Worm (Caenorhabditis elegans) whole organism, L2 larva: ENCODE results near the gene C02E7.7.

ENCODE experiments used
- C34F6.9 ChIP-seq: fragments of 150-350 bp; optimal IDR thresholded peaks from 2 replicates; lab custom pipeline; 2014; ENCODE audit warnings: missing biosample characterization, missing genetic modification characterization
- F13H6.1 ChIP-seq: sonication (generic microtip); optimal IDR thresholded peaks from 2 replicates; lab custom pipeline; 2016; ENCODE audit warnings: missing genetic modification characterization, missing compliant biosample characterization
- R02D3.7 ChIP-seq: fragments of 150-350 bp; optimal IDR thresholded peaks from 2 replicates; lab custom pipeline; 2014; ENCODE audit warnings: missing biosample characterization, missing genetic modification characterization
- Y55F3AM.14 ChIP-seq: fragments of 200-800 bp; sonication (Bioruptor generic); optimal IDR thresholded peaks from 2 replicates; lab custom pipeline; 2018; ENCODE audit warnings: mild to moderate bottlenecking, missing genetic modification characterization, missing compliant biosample characterization
- ZK546.5 ChIP-seq: sonication (generic microtip); optimal IDR thresholded peaks from 2 replicates; lab custom pipeline; 2017; ENCODE audit warnings: missing biosample characterization, missing genetic modification characterization
- alr-1 ChIP-seq: fragments of 150-350 bp; optimal IDR thresholded peaks from 2 replicates; lab custom pipeline; 2014; ENCODE audit warnings: missing biosample characterization, missing genetic modification characterization
- ama-1 ChIP-seq: fragments of 150-350 bp; optimal IDR thresholded peaks from 2 replicates; lab custom pipeline; 2018; ENCODE audit warnings: inconsistent platforms
- blmp-1 ChIP-seq: sonication (generic microtip); optimal IDR thresholded peaks from 2 replicates; lab custom pipeline; 2017; ENCODE audit warnings: missing genetic modification characterization, mild to moderate bottlenecking, missing compliant biosample characterization, antibody characterized with exemption, moderate library complexity; ENCODE audit not compliant: insufficient read depth
- ceh-16 ChIP-seq: fragments of 150-350 bp; optimal IDR thresholded peaks from 2 replicates; lab custom pipeline; 2014; ENCODE audit warnings: missing biosample characterization, missing genetic modification characterization
- ceh-82 ChIP-seq: fragments of 150-350 bp; optimal IDR thresholded peaks from 2 replicates; lab custom pipeline; 2014; ENCODE audit warnings: missing biosample characterization, missing genetic modification characterization
- crh-2 ChIP-seq: sonication (generic microtip); optimal IDR thresholded peaks from 2 replicates; lab custom pipeline; 2017; ENCODE audit warnings: missing biosample characterization, missing genetic modification characterization
- dmd-4 ChIP-seq: sonication (generic microtip); optimal IDR thresholded peaks from 2 replicates; lab custom pipeline; 2017; ENCODE audit warnings: missing biosample characterization, missing genetic modification characterization
- egl-27 ChIP-seq: sonication (generic microtip); optimal IDR thresholded peaks from 3 replicates; lab custom pipeline; 2017; ENCODE audit warnings: missing biosample characterization, missing genetic modification reagents, missing genetic modification characterization
- elt-3 ChIP-seq: sonication (generic microtip); optimal IDR thresholded peaks from 2 replicates; lab custom pipeline; 2017; ENCODE audit warnings: missing biosample characterization, missing genetic modification characterization
- fos-1 ChIP-seq: fragments of 150-350 bp; optimal IDR thresholded peaks from 2 replicates; lab custom pipeline; 2014; ENCODE audit warnings: missing biosample characterization, missing genetic modification characterization
- gmeb-1 ChIP-seq: fragments of 150-350 bp; optimal IDR thresholded peaks from 2 replicates; lab custom pipeline; 2014; ENCODE audit warnings: missing biosample characterization, missing genetic modification characterization
- lin-13 ChIP-seq: fragments of 150-350 bp; optimal IDR thresholded peaks from 2 replicates; lab custom pipeline; 2014; ENCODE audit warnings: missing biosample characterization, missing genetic modification reagents, missing genetic modification characterization
- lin-39 ChIP-seq: fragments of 150-350 bp; optimal IDR thresholded peaks from 2 replicates; lab custom pipeline; 2014; ENCODE audit warnings: missing biosample characterization, missing genetic modification reagents, missing genetic modification characterization
- lsy-2 ChIP-seq, 2 experiments: fragments of 150-350 bp in 1 of 2; sonication (generic microtip) in 1 of 2; optimal IDR thresholded peaks; 2 replicates each; lab custom pipeline; 2014 to 2017; ENCODE audit warnings: missing biosample characterization in 2 of 2, missing genetic modification characterization in 2 of 2
- mab-5 ChIP-seq: fragments of 150-350 bp; optimal IDR thresholded peaks from 2 replicates; lab custom pipeline; 2014; ENCODE audit warnings: missing biosample characterization, missing genetic modification characterization
- nhr-10 ChIP-seq: sonication (generic microtip); optimal IDR thresholded peaks from 2 replicates; lab custom pipeline; 2017; ENCODE audit warnings: missing biosample characterization, missing genetic modification characterization
- nhr-11 ChIP-seq: fragments of 150-350 bp; optimal IDR thresholded peaks from 2 replicates; lab custom pipeline; 2014; ENCODE audit warnings: missing biosample characterization, missing genetic modification characterization
- nhr-12 ChIP-seq: fragments of 150-350 bp; optimal IDR thresholded peaks from 2 replicates; lab custom pipeline; 2014; ENCODE audit warnings: missing biosample characterization, missing genetic modification characterization
- nhr-129 ChIP-seq: fragments of 150-350 bp; optimal IDR thresholded peaks from 2 replicates; lab custom pipeline; 2014; ENCODE audit warnings: missing biosample characterization, missing genetic modification characterization
- nhr-21 ChIP-seq: fragments of 150-350 bp; optimal IDR thresholded peaks from 2 replicates; lab custom pipeline; 2014; ENCODE audit warnings: missing biosample characterization, missing genetic modification characterization
- nhr-23 ChIP-seq: fragments of 150-350 bp; optimal IDR thresholded peaks from 2 replicates; lab custom pipeline; 2014; ENCODE audit warnings: missing biosample characterization, missing genetic modification reagents, missing genetic modification characterization
- nhr-25 ChIP-seq: fragments of 150-350 bp; sonication (generic microtip); optimal IDR thresholded peaks from 3 replicates; lab custom pipeline; 2014; ENCODE audit warnings: missing biosample characterization, missing genetic modification characterization
- nhr-6 ChIP-seq: fragments of 150-350 bp; optimal IDR thresholded peaks from 2 replicates; lab custom pipeline; 2014; ENCODE audit warnings: missing biosample characterization, missing genetic modification characterization
- nhr-77 ChIP-seq: fragments of 150-350 bp; optimal IDR thresholded peaks from 2 replicates; lab custom pipeline; 2014; ENCODE audit warnings: missing biosample characterization, missing genetic modification characterization
- peb-1 ChIP-seq: fragments of 150-350 bp; optimal IDR thresholded peaks from 2 replicates; lab custom pipeline; 2014; ENCODE audit warnings: missing biosample characterization, missing genetic modification characterization
- sem-4 ChIP-seq: fragments of 150-350 bp; optimal IDR thresholded peaks from 2 replicates; lab custom pipeline; 2014; ENCODE audit warnings: missing biosample characterization, missing genetic modification reagents, missing genetic modification characterization
- skn-1 ChIP-seq: sonication (generic microtip); optimal IDR thresholded peaks from 2 replicates; lab custom pipeline; 2017; ENCODE audit warnings: missing biosample characterization, missing genetic modification characterization
- sma-3 ChIP-seq: sonication (generic microtip); optimal IDR thresholded peaks from 2 replicates; lab custom pipeline; 2016; ENCODE audit warnings: missing genetic modification reagents, missing genetic modification characterization, missing compliant biosample characterization
- sma-9 ChIP-seq, 2 experiments: fragments of 150-350 bp in 1 of 2; sonication (generic microtip) in 1 of 2; optimal IDR thresholded peaks; 2 replicates each; lab custom pipeline; 2014 to 2016; ENCODE audit warnings: missing genetic modification characterization in 2 of 2, mild to moderate bottlenecking in 1 of 2, missing biosample characterization in 1 of 2, missing compliant biosample characterization in 1 of 2, missing genetic modification reagents in 1 of 2, moderate library complexity in 1 of 2
- snpc-4 ChIP-seq: fragments of 150-350 bp; optimal IDR thresholded peaks from 2 replicates; lab custom pipeline; 2014; ENCODE audit warnings: missing biosample characterization, missing genetic modification characterization
- unc-62 ChIP-seq: fragments of 150-350 bp; optimal IDR thresholded peaks from 2 replicates; lab custom pipeline; 2014; ENCODE audit warnings: missing biosample characterization, missing genetic modification reagents, missing genetic modification characterization
- zag-1 ChIP-seq: fragments of 150-350 bp; optimal IDR thresholded peaks from 2 replicates; lab custom pipeline; 2014; ENCODE audit warnings: missing biosample characterization, missing genetic modification characterization
- ztf-1 ChIP-seq: fragments of 200-800 bp; sonication (Bioruptor generic); conservative IDR thresholded peaks from 2 replicates; pipeline ENCODE4 v1.3.6; 2022; ENCODE audit warnings: missing genetic modification characterization, missing compliant biosample characterization
- ztf-4 ChIP-seq: fragments of 150-350 bp; optimal IDR thresholded peaks from 2 replicates; lab custom pipeline; 2014; ENCODE audit warnings: missing biosample characterization, missing genetic modification characterization

Gene C02E7.7

DNA sequence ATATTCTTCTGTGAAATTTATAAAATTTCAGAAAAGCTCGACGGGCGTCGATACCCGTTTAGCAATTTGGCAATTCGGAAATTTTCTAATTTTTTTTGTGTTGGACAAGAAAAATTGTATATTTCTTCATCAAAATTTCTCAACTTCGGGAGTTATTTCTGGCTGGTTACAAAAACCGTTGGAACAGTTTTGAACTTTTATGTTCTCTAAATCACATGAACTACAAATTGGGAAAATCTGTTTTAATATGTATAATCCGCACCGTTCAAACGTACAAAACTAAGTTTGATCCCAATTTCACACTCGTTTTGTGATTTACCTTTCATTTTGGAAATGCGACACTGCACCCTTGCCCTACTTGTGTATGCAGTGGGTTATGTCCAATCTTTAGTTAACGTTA is 33.0 kb downstream of the C02E7.7 start, which contains the start of gene T19H12.3:
Gene T19H12.3 (plus strand): TSS at position 301 of the 400 bp plus-strand sequence.
- TF ChIP-seq nhr-11 (tag; lab: Kevin White, UChicago): no peak
- TF ChIP-seq ztf-1 (GFP tag; lab: Robert Waterston, UW): no peak
- TF ChIP-seq nhr-25 (tag; lab: Kevin White, UChicago): no peak
- TF ChIP-seq lsy-2 (tag; optimal IDR thresholded peaks at IDR 0.05; lab: Kevin White, UChicago): no peak
- no peak for TF ChIP-seq blmp-1 (tag; lab: Kevin White, UChicago)
- TF ChIP-seq C34F6.9 (tag; lab: Kevin White, UChicago): no peak
- no peak for TF ChIP-seq ZK546.5 (tag; lab: Kevin White, UChicago)
- TF ChIP-seq ceh-82 (tag; lab: Kevin White, UChicago): no peak
- TF ChIP-seq nhr-12 (tag; lab: Kevin White, UChicago): no peak
- TF ChIP-seq ceh-16 (tag; lab: Kevin White, UChicago): no peak
- no peak for TF ChIP-seq alr-1 (tag; lab: Kevin White, UChicago)
- no peak for TF ChIP-seq nhr-77 (tag; lab: Kevin White, UChicago)
- no peak for TF ChIP-seq egl-27
- TF ChIP-seq fos-1 (tag; lab: Kevin White, UChicago): no peak

ce11 chrV:4884490-4884889 is 33.9 kb downstream of the C02E7.7 start, which contains the start of gene T19H12.12:
Gene T19H12.12 (plus strand): TSS chrV:4884790.
- TF ChIP-seq skn-1 (no peak), elt-3 (tag; lab: Kevin White, UChicago) (no peak)

ce11 chrV:4881377-4881776 is 37.0 kb downstream of the C02E7.7 start, which contains the start of gene str-32:
Gene str-32 (minus strand): TSS chrV:4881477.
- TF ChIP-seq nhr-77 (tag; lab: Kevin White, UChicago): no peak
- TF ChIP-seq, all 48 proteins: peak for 0

DNA sequence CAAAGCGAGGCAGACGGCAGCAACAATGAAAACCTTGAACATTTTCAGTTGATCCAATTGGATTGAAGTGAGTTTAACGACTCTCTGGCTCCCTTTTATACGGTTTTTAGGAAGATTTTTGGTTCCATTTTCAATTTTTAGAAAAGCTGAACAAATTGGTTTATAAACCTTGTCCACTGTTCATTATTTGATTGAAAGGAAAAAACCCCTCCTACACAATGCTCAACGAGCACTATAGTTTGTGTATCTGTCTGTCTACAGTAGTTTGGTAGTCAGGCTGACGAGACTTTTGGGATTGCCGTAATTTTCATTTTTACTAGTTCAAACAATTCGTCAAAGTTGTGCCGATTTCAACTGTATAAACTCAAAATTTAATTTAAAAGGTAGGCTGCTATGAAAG is 39.1 kb downstream of the C02E7.7 start, which contains the start of gene T19H12.15:
Gene T19H12.15 (minus strand): TSS at position 101 of the 400 bp plus-strand sequence.
- TF ChIP-seq crh-2 (no peak), sma-9 (GFP tag; optimal IDR thresholded peaks at IDR 0.05; lab: Kevin White, UChicago) (no peak), sma-9 (tag; optimal IDR thresholded peaks at IDR 0.05; lab: Kevin White, UChicago) (no peak), nhr-6 (no peak), zag-1 (no peak), ceh-16 (tag; lab: Kevin White, UChicago) (no peak), nhr-21 (tag; lab: Kevin White, UChicago) (no peak), Y55F3AM.14 (GFP tag; lab: Kevin White, UChicago) (no peak), F13H6.1 (tag; lab: Kevin White, UChicago) (no peak), sma-3 (GFP tag; lab: Kevin White, UChicago) (no peak), nhr-129 (tag; lab: Kevin White, UChicago) (no peak), blmp-1 (tag; lab: Kevin White, UChicago) (no peak), lin-39 (tag; lab: Kevin White, UChicago) (no peak), mab-5 (no peak), ama-1 (lab: Kevin White, UChicago) (no peak), sem-4 (tag; lab: Kevin White, UChicago) (no peak), R02D3.7 (tag; lab: Kevin White, UChicago) (no peak), dmd-4 (no peak), ZK546.5 (tag; lab: Kevin White, UChicago) (no peak), ztf-4 (tag; lab: Kevin White, UChicago) (no peak), gmeb-1 (tag; lab: Kevin White, UChicago) (no peak)

DNA sequence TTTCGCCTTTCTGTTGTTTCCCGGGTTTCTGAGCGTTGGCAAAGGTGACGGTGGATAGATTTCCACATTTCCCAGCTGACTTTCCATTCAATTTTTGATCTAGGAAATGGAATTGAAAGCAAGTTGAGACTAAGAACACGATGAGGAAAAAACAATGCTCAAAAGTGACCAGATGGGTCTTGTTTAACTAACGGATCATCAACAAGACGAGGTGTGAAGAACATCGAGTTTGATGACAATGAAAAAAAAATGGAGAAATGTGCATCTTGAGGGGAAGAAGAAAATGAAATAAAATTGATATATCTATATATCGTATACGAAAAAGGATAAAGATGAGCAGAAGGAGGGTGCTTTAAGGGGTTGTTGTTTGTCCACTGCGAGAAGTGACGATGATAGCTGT is 40.8 kb downstream of the C02E7.7 start, which contains the start of gene T19H12.6:
Gene T19H12.6 (minus strand): TSS at position 101 of the 400 bp plus-strand sequence.
- TF ChIP-seq dmd-4 (no peak), lin-13 (GFP tag; lab: Kevin White, UChicago) (no peak), lin-39 (tag; lab: Kevin White, UChicago) (no peak), sma-3 (GFP tag; lab: Kevin White, UChicago) (no peak), fos-1 (tag; lab: Kevin White, UChicago) (no peak), ztf-4 (tag; lab: Kevin White, UChicago) (no peak), snpc-4 (tag; lab: Kevin White, UChicago) (no peak), nhr-23 (tag; lab: Kevin White, UChicago) (no peak), nhr-25 (tag; lab: Kevin White, UChicago) (no peak), ama-1 (lab: Kevin White, UChicago) (no peak), unc-62 (GFP tag; lab: Kevin White, UChicago) (no peak), peb-1 (tag; lab: Kevin White, UChicago) (no peak), nhr-10 (no peak), Y55F3AM.14 (GFP tag; lab: Kevin White, UChicago) (no peak), ceh-16 (tag; lab: Kevin White, UChicago) (no peak)
- TF ChIP-seq, all 48 proteins: peak for 0
